Fruit fly (Drosophila melanogaster) whole organism, wandering third instar larva: ENCODE measurements around the gene S-Lap1.

Experiments
- Dfd ChIP-seq: fragments of >200 bp; optimal IDR thresholded peaks from 2 replicates; lab custom pipeline; 2017; ENCODE audit warnings: missing biosample characterization, missing genetic modification characterization
- Hr78 ChIP-seq: fragments of >200 bp; optimal IDR thresholded peaks from 2 replicates; lab custom pipeline; 2017; ENCODE audit warnings: missing biosample characterization, missing genetic modification characterization
- Mio ChIP-seq: sonication (Bioruptor generic); optimal IDR thresholded peaks from 2 replicates; lab custom pipeline; 2016; ENCODE audit warnings: missing biosample characterization, missing genetic modification characterization
- br ChIP-seq: fragments of 200-800 bp; sonication (Bioruptor generic); optimal IDR thresholded peaks from 2 replicates; lab custom pipeline; 2016; ENCODE audit warnings: missing biosample characterization, missing genetic modification characterization
- jim ChIP-seq: fragments of 175-275, 200-325 bp; sonication (Bioruptor generic); optimal IDR thresholded peaks from 2 replicates; lab custom pipeline; 2016; ENCODE audit warnings: missing biosample characterization, mild to moderate bottlenecking, missing genetic modification characterization
- pan ChIP-seq: fragments of >200 bp; optimal IDR thresholded peaks from 2 replicates; lab custom pipeline; 2017
- psq ChIP-seq: fragments of 200-800 bp; sonication (Bioruptor generic); optimal IDR thresholded peaks from 3 replicates; lab custom pipeline; 2017; ENCODE audit warnings: missing biosample characterization, mild to moderate bottlenecking, missing genetic modification characterization, moderate library complexity

- TF ChIP-seq jim (no peak), Dfd (GFP tag; lab: Kevin White, UChicago) (no peak), Hr78 (no peak), pan (lab: Kevin White, UChicago) (no peak), Mio (no peak), psq (GFP tag; lab: Kevin White, UChicago) (peak; percentile 65), br (GFP tag; lab: Kevin White, UChicago) (peak; percentile 84)
Observed at dm6 chr3L:8657429-8657754, 40.4 kb downstream of the S-Lap1 start.
